Worm (Caenorhabditis elegans): ENCODE results near the gene abhd-12.

Gene abhd-12

DNA sequence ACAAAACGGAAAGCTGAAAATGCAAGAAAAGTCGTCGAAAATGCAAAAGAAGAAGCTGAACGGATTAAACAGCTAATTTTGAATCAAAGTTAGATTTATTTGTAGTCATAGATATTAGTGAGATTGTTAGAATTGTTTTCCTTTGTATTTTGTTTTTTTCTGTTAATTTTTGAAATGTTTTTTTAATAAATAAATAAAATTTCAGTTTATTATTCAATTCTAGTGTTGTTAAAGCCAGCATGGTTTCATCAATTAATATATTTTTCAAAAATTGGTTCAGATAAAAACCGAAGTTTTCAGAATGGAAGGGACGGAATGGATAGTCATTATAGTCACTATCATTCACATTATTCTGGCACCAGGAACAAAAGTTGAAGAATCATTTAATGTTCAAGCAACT lies 51.1 kb downstream of the abhd-12 start, which contains the start of gene algn-12:
Gene algn-12 (plus strand): TSS at position 301 of the 400 bp plus-strand sequence.
- TF ChIP-seq dmd-4 (tag; optimal IDR thresholded peaks at IDR 0.05): no peak
- no peak for TF ChIP-seq ztf-11 (tag; optimal IDR thresholded peaks at IDR 0.05)
- no peak for TF ChIP-seq nhr-25 (tag; optimal IDR thresholded peaks at IDR 0.05)
- no peak for TF ChIP-seq gmeb-1 (tag; optimal IDR thresholded peaks at IDR 0.05)
- TF ChIP-seq egl-27 (tag; optimal IDR thresholded peaks at IDR 0.05): no peak
- no peak for TF ChIP-seq R02D3.7 (tag; optimal IDR thresholded peaks at IDR 0.05)
- TF ChIP-seq lin-13 (GFP tag; optimal IDR thresholded peaks at IDR 0.05): no peak
- no peak for TF ChIP-seq elt-1 (tag; optimal IDR thresholded peaks at IDR 0.05)
- no peak for TF ChIP-seq nhr-237 (tag; optimal IDR thresholded peaks at IDR 0.05)
- no peak for TF ChIP-seq unc-55 (GFP tag; optimal IDR thresholded peaks at IDR 0.05)
- no peak for TF ChIP-seq F13H6.1 (tag; optimal IDR thresholded peaks at IDR 0.05)
- TF ChIP-seq fos-1 (tag; optimal IDR thresholded peaks at IDR 0.05): no peak
- TF ChIP-seq sem-4 (tag; optimal IDR thresholded peaks at IDR 0.05): no peak

Measured in whole organism, L2 larva.